Fruit fly (Drosophila melanogaster) whole organism, adult: ENCODE data around the gene mRpS11.

Experiments
- CG11617 ChIP-seq: fragments of 200-800 bp; sonication (Bioruptor generic); optimal IDR thresholded peaks from 2 replicates; lab custom pipeline; 2017; ENCODE audit warnings: mild to moderate bottlenecking, missing biosample characterization, missing genetic modification reagents, missing genetic modification characterization
- CG33017 ChIP-seq: fragments of 200-800 bp; sonication (Bioruptor generic); optimal IDR thresholded peaks from 2 replicates; lab custom pipeline; 2018; ENCODE audit warnings: missing biosample characterization, mild to moderate bottlenecking, missing genetic modification characterization, moderate library complexity
- Crg-1 ChIP-seq: fragments of 200-800 bp; sonication (Bioruptor generic); optimal IDR thresholded peaks from 2 replicates; lab custom pipeline; 2016; ENCODE audit warnings: missing biosample characterization, missing genetic modification characterization
- cic ChIP-seq: fragments of 200-800 bp; sonication (Bioruptor generic); optimal IDR thresholded peaks from 2 replicates; lab custom pipeline; 2017; ENCODE audit warnings: missing biosample characterization, mild to moderate bottlenecking, missing genetic modification characterization, moderate library complexity
- cnc ChIP-seq, 2 experiments: fragments of >200 bp; optimal IDR thresholded peaks; 2 replicates each; lab custom pipeline; 2017
- kay ChIP-seq: fragments of 200-800 bp; sonication (Bioruptor generic); peaks from one replicate; lab custom pipeline; 2016; ENCODE audit warnings: missing biosample characterization, missing genetic modification characterization, borderline replicate concordance
- pad ChIP-seq: fragments of 200-800 bp; sonication (Bioruptor generic); optimal IDR thresholded peaks from 3 replicates; lab custom pipeline; 2017; ENCODE audit warnings: missing biosample characterization, missing genetic modification characterization, mild to moderate bottlenecking, moderate library complexity, missing genetic modification reagents

dm6 chr3R:17029796-17030195 is 42.7 kb upstream of the mRpS11 start:
- TF ChIP-seq Crg-1 (GFP tag; lab: Kevin White, UChicago) (no peak), CG11617 (GFP tag; lab: Kevin White, UChicago) (no peak), kay (no peak), pad (GFP tag; lab: Kevin White, UChicago) (no peak), cic (no peak), CG33017 (tag; lab: Kevin White, UChicago) (no peak), cnc (optimal IDR thresholded peaks at IDR 0.05; lab: Kevin White, UChicago) (no peak)
